Fruit fly (Drosophila melanogaster) whole organism, prepupa: ENCODE measurements around the gene PAPLA1.

Experiments used
- Blimp-1 ChIP-seq: fragments of 200-800 bp; sonication (Bioruptor generic); optimal IDR thresholded peaks from 3 replicates; lab custom pipeline; 2017; ENCODE audit warnings: missing biosample characterization, missing genetic modification characterization, mild to moderate bottlenecking, moderate library complexity, missing genetic modification reagents
- CG10631 ChIP-seq: fragments of 200-800 bp; sonication (Bioruptor generic); optimal IDR thresholded peaks from 2 replicates; lab custom pipeline; 2016; ENCODE audit warnings: missing biosample characterization, missing genetic modification characterization
- CG10669 ChIP-seq: fragments of 200-800 bp; sonication (Bioruptor generic); optimal IDR thresholded peaks from 3 replicates; lab custom pipeline; 2018; ENCODE audit warnings: missing biosample characterization, mild to moderate bottlenecking, missing genetic modification characterization, moderate library complexity
- CG11294 ChIP-seq: fragments of 200-800 bp; sonication (Bioruptor generic); IDR thresholded peaks from 2 replicates; pipeline ENCODE4 v1.3.6; 2022; ENCODE audit warnings: missing biosample characterization, missing genetic modification characterization
- CG11762 ChIP-seq: fragments of 200-800 bp; sonication (Bioruptor generic); optimal IDR thresholded peaks from 3 replicates; lab custom pipeline; 2016; ENCODE audit warnings: missing biosample characterization, missing genetic modification characterization; ENCODE audit not compliant: insufficient read depth
- CG1621 ChIP-seq: fragments of 200-800 bp; sonication (Bioruptor generic); optimal IDR thresholded peaks from 3 replicates; lab custom pipeline; 2018; ENCODE audit warnings: missing biosample characterization, mild to moderate bottlenecking, missing genetic modification characterization
- CG3032 ChIP-seq: fragments of 200-800 bp; optimal IDR thresholded peaks from 2 replicates; lab custom pipeline; 2019; ENCODE audit warnings: missing biosample characterization, mild to moderate bottlenecking, missing genetic modification characterization, moderate library complexity
- CG34406 ChIP-seq: fragments of 200-800 bp; sonication (Bioruptor generic); optimal IDR thresholded peaks from 3 replicates; lab custom pipeline; 2016; ENCODE audit warnings: missing biosample characterization, missing genetic modification characterization
- CG3919 ChIP-seq: fragments of 200-800 bp; sonication (Bioruptor generic); optimal IDR thresholded peaks from 3 replicates; lab custom pipeline; 2016; ENCODE audit warnings: missing biosample characterization, missing genetic modification characterization
- CG4318 ChIP-seq: fragments of 200-800 bp; sonication (Bioruptor generic); optimal IDR thresholded peaks from 3 replicates; lab custom pipeline; 2017; ENCODE audit warnings: missing biosample characterization, mild to moderate bottlenecking, missing genetic modification characterization
- CG6163 ChIP-seq: fragments of 200-800 bp; sonication (Bioruptor generic); IDR thresholded peaks from 3 replicates; pipeline ENCODE4 v1.3.6; 2022; ENCODE audit warnings: missing biosample characterization, missing genetic modification characterization
- CG6276 ChIP-seq: fragments of 200-800 bp; sonication (Bioruptor generic); optimal IDR thresholded peaks from 2 replicates; lab custom pipeline; 2017; ENCODE audit warnings: missing biosample characterization, mild to moderate bottlenecking, missing genetic modification characterization
- CG6808 ChIP-seq: fragments of 200-800 bp; sonication (Bioruptor generic); optimal IDR thresholded peaks from 3 replicates; lab custom pipeline; 2017; ENCODE audit warnings: missing biosample characterization, missing genetic modification characterization, mild to moderate bottlenecking, moderate library complexity, missing genetic modification reagents
- CG6854 ChIP-seq: fragments of 200-800 bp; sonication (Bioruptor generic); optimal IDR thresholded peaks from 2 replicates; lab custom pipeline; 2017; ENCODE audit warnings: missing biosample characterization, mild to moderate bottlenecking, missing genetic modification characterization
- CG7368 ChIP-seq: fragments of 200-800 bp; sonication (Bioruptor generic); optimal IDR thresholded peaks from 3 replicates; lab custom pipeline; 2016; ENCODE audit warnings: missing biosample characterization, missing genetic modification characterization
- CG8119 ChIP-seq: fragments of 200-800 bp; sonication (Bioruptor generic); IDR thresholded peaks from 3 replicates; pipeline ENCODE4 v1.3.6; 2022; ENCODE audit warnings: missing biosample characterization, missing genetic modification characterization
- CG8319 ChIP-seq: fragments of 200-800 bp; sonication (Bioruptor generic); optimal IDR thresholded peaks from 3 replicates; lab custom pipeline; 2016; ENCODE audit warnings: missing biosample characterization, missing genetic modification characterization
- CG8632 ChIP-seq: fragments of 200-800 bp; sonication (Bioruptor generic); optimal IDR thresholded peaks from 3 replicates; lab custom pipeline; 2016; ENCODE audit warnings: missing biosample characterization, missing genetic modification characterization
- Eip78C ChIP-seq: fragments of 200-800 bp; sonication (Bioruptor generic); peaks from one replicate; lab custom pipeline; 2016; ENCODE audit warnings: missing biosample characterization, missing genetic modification characterization
- Eip93F ChIP-seq: fragments of 200-800 bp; sonication (Bioruptor generic); optimal IDR thresholded peaks from 2 replicates; lab custom pipeline; 2016; ENCODE audit warnings: missing biosample characterization, mild to moderate bottlenecking, missing genetic modification characterization
- Ets21C ChIP-seq: fragments of 200-800 bp; sonication (Bioruptor generic); optimal IDR thresholded peaks from 3 replicates; lab custom pipeline; 2016; ENCODE audit warnings: missing biosample characterization, missing genetic modification characterization
- Ets96B ChIP-seq: fragments of 200-800 bp; optimal IDR thresholded peaks from 2 replicates; lab custom pipeline; 2019; ENCODE audit warnings: missing biosample characterization, mild to moderate bottlenecking, missing genetic modification characterization, moderate library complexity
- Gug ChIP-seq: fragments of 200-800 bp; sonication (Bioruptor generic); IDR thresholded peaks from 2 replicates; pipeline ENCODE4 v1.3.6; 2022; ENCODE audit warnings: missing biosample characterization, missing genetic modification characterization
- Hr38 ChIP-seq: sonication (Bioruptor generic); optimal IDR thresholded peaks from 2 replicates; lab custom pipeline; 2016; ENCODE audit warnings: missing biosample characterization, missing genetic modification characterization
- Hr4 ChIP-seq: fragments of 200-800 bp; sonication (Bioruptor generic); optimal IDR thresholded peaks from 3 replicates; lab custom pipeline; 2016; ENCODE audit warnings: missing biosample characterization, missing genetic modification characterization
- Lpt ChIP-seq: fragments of 200-800 bp; sonication (Bioruptor generic); optimal IDR thresholded peaks from 3 replicates; lab custom pipeline; 2016; ENCODE audit warnings: missing biosample characterization, missing genetic modification characterization
- OdsH ChIP-seq: fragments of 200-800 bp; sonication (Bioruptor generic); optimal IDR thresholded peaks from 3 replicates; lab custom pipeline; 2016; ENCODE audit warnings: missing biosample characterization, missing genetic modification characterization
- Smox ChIP-seq: fragments of 200-800 bp; sonication (Bioruptor generic); optimal IDR thresholded peaks from 3 replicates; lab custom pipeline; 2016; ENCODE audit warnings: missing biosample characterization, missing genetic modification characterization
- Sox102F ChIP-seq: fragments of 200-800 bp; sonication (Bioruptor generic); optimal IDR thresholded peaks from 2 replicates; lab custom pipeline; 2016; ENCODE audit warnings: missing biosample characterization, mild to moderate bottlenecking, missing genetic modification characterization
- achi ChIP-seq: fragments of 200-800 bp; sonication (Bioruptor generic); optimal IDR thresholded peaks from 3 replicates; lab custom pipeline; 2016; ENCODE audit warnings: missing biosample characterization, missing genetic modification characterization
- acj6 ChIP-seq: fragments of 200-800 bp; sonication (Bioruptor generic); optimal IDR thresholded peaks from 3 replicates; lab custom pipeline; 2016; ENCODE audit warnings: missing biosample characterization, missing genetic modification characterization
- dac ChIP-seq: fragments of 200-800 bp; sonication (Bioruptor generic); optimal IDR thresholded peaks from 2 replicates; lab custom pipeline; 2017; ENCODE audit warnings: missing biosample characterization, mild to moderate bottlenecking, missing genetic modification characterization
- dsx ChIP-seq: fragments of 200-800 bp; optimal IDR thresholded peaks from 3 replicates; lab custom pipeline; 2019; ENCODE audit warnings: missing biosample characterization, mild to moderate bottlenecking, missing genetic modification characterization, moderate library complexity; ENCODE audit not compliant: poor library complexity, severe bottlenecking
- eg ChIP-seq: fragments of 200-800 bp; sonication (Bioruptor generic); IDR thresholded peaks from 3 replicates; pipeline ENCODE4 v1.3.6; 2022; ENCODE audit warnings: missing biosample characterization, missing genetic modification characterization
- esn ChIP-seq: fragments of 200-800 bp; sonication (Bioruptor generic); optimal IDR thresholded peaks from 2 replicates; lab custom pipeline; 2016; ENCODE audit warnings: missing biosample characterization, mild to moderate bottlenecking, missing genetic modification characterization, moderate library complexity
- fd59A ChIP-seq: fragments of 200-800 bp; sonication (Bioruptor generic); optimal IDR thresholded peaks from 2 replicates; lab custom pipeline; 2017; ENCODE audit warnings: missing biosample characterization, mild to moderate bottlenecking, missing genetic modification characterization, missing genetic modification reagents
- fd85E ChIP-seq: fragments of 200-800 bp; sonication (Bioruptor generic); optimal IDR thresholded peaks from 3 replicates; lab custom pipeline; 2016; ENCODE audit warnings: missing biosample characterization, missing genetic modification characterization
- fkh ChIP-seq: fragments of 200-800 bp; sonication (Bioruptor generic); optimal IDR thresholded peaks from 3 replicates; lab custom pipeline; 2017; ENCODE audit warnings: missing biosample characterization, mild to moderate bottlenecking, missing genetic modification characterization, moderate library complexity
- lz ChIP-seq: fragments of 200-800 bp; sonication (Bioruptor generic); optimal IDR thresholded peaks from 3 replicates; lab custom pipeline; 2016; ENCODE audit warnings: missing biosample characterization, missing genetic modification characterization
- net ChIP-seq: fragments of 200-800 bp; sonication (Bioruptor generic); optimal IDR thresholded peaks from 3 replicates; lab custom pipeline; 2016; ENCODE audit warnings: missing biosample characterization, missing genetic modification characterization
- pdm3 ChIP-seq: fragments of 200-800 bp; sonication (Bioruptor generic); optimal IDR thresholded peaks from 3 replicates; lab custom pipeline; 2016; ENCODE audit warnings: missing biosample characterization, missing genetic modification characterization
- salr ChIP-seq, 2 experiments: fragments of 200-800 bp; sonication (Bioruptor generic); optimal IDR thresholded peaks; 3 replicates each; lab custom pipeline; 2016 to 2018; ENCODE audit warnings: missing biosample characterization in 2 of 2, missing genetic modification characterization in 2 of 2, mild to moderate bottlenecking in 1 of 2
- spab ChIP-seq: fragments of 200-800 bp; sonication (Bioruptor generic); optimal IDR thresholded peaks from 2 replicates; lab custom pipeline; 2017; ENCODE audit warnings: missing biosample characterization, mild to moderate bottlenecking, missing genetic modification characterization, missing genetic modification reagents
- ss ChIP-seq, 2 experiments: fragments of 200-800 bp; sonication (Bioruptor generic); optimal IDR thresholded peaks; 2 replicates in 1 of 2; 3 replicates in 1 of 2; lab custom pipeline; 2017 to 2018; ENCODE audit warnings: mild to moderate bottlenecking in 2 of 2, missing biosample characterization in 2 of 2, missing genetic modification characterization in 2 of 2, moderate library complexity in 1 of 2
- svp ChIP-seq: fragments of 200-800 bp; sonication (Bioruptor generic); peaks from one replicate; lab custom pipeline; 2016; ENCODE audit warnings: missing biosample characterization, missing genetic modification characterization
- topi ChIP-seq: fragments of 200-800 bp; sonication (Bioruptor generic); optimal IDR thresholded peaks from 3 replicates; lab custom pipeline; 2016; ENCODE audit warnings: missing biosample characterization, missing genetic modification characterization
- vri ChIP-seq: fragments of 200-800 bp; sonication (Bioruptor generic); optimal IDR thresholded peaks from 3 replicates; lab custom pipeline; 2016; ENCODE audit warnings: missing biosample characterization, mild to moderate bottlenecking, missing genetic modification characterization

Gene PAPLA1

dm6 chr2L:8103073-8103472, 56.4 kb downstream of the PAPLA1 start:
- TF ChIP-seq dsx (no peak), CG34406 (GFP tag; lab: Kevin White, UChicago) (no peak), CG4318 (GFP tag; lab: Kevin White, UChicago) (no peak), Smox (GFP tag; lab: Kevin White, UChicago) (no peak), achi (no peak), CG6854 (GFP tag; lab: Kevin White, UChicago) (no peak), Hr38 (GFP tag; lab: Kevin White, UChicago) (no peak), CG6163 (GFP tag; lab: Robert Waterston, UW) (no peak), OdsH (no peak), esn (GFP tag; lab: Kevin White, UChicago) (no peak), Sox102F (GFP tag; lab: Kevin White, UChicago) (no peak), CG11762 (GFP tag; lab: Kevin White, UChicago) (no peak), salr (GFP tag; optimal IDR thresholded peaks at IDR 0.05; lab: Kevin White, UChicago) (no peak), spab (GFP tag; lab: Kevin White, UChicago) (no peak), Eip78C (GFP tag; lab: Kevin White, UChicago) (no peak), CG6808 (GFP tag; lab: Kevin White, UChicago) (no peak)
- TF ChIP-seq, all 60 proteins: peak for 0

- TF ChIP-seq esn (GFP tag; lab: Kevin White, UChicago) (peak; percentile 45), eg (GFP tag; lab: Robert Waterston, UW) (no peak), Gug (no peak), CG11294 (GFP tag; lab: Robert Waterston, UW) (no peak), fkh (GFP tag; lab: Kevin White, UChicago) (peak; percentile 85), CG10669 (GFP tag; lab: Kevin White, UChicago) (no peak), CG6163 (GFP tag; lab: Robert Waterston, UW) (no peak), Eip78C (GFP tag; lab: Kevin White, UChicago) (peak; percentile 75), Eip93F (GFP tag; lab: Kevin White, UChicago) (peak; percentile 26), Ets21C (GFP tag; lab: Kevin White, UChicago) (no peak), vri (GFP tag; lab: Kevin White, UChicago) (peak; percentile 97), ss (GFP tag; optimal IDR thresholded peaks at IDR 0.05; lab: Kevin White, UChicago) (peak in 1 of 2 experiments; percentile 48), Smox (GFP tag; lab: Kevin White, UChicago) (peak; percentile 59), Hr4 (GFP tag; lab: Kevin White, UChicago) (peak; percentile 15), lz (peak; percentile 17), CG3919 (no peak), topi (GFP tag; lab: Kevin White, UChicago) (peak; percentile 33), CG8119 (GFP tag; lab: Robert Waterston, UW) (peak; percentile 56; the same call in 2 of the 3 replicates), net (GFP tag; lab: Kevin White, UChicago) (no peak), svp (GFP tag; lab: Kevin White, UChicago) (peak; percentile 81), OdsH (peak; percentile 50), CG7368 (GFP tag; lab: Kevin White, UChicago) (peak; percentile 8), Ets96B (tag; lab: Kevin White, UChicago) (peak; percentile 51), CG10631 (GFP tag; lab: Kevin White, UChicago) (peak; percentile 18), acj6 (GFP tag; lab: Kevin White, UChicago) (peak; percentile 26), Lpt (GFP tag; lab: Kevin White, UChicago) (no peak), fd85E (no peak), Hr38 (GFP tag; lab: Kevin White, UChicago) (no peak), CG8319 (GFP tag; lab: Kevin White, UChicago) (no peak), CG3032 (tag; lab: Kevin White, UChicago) (peak; percentile 32), dsx (no peak), fd59A (no peak), CG6276 (GFP tag; lab: Kevin White, UChicago) (peak; percentile 55), dac (GFP tag; lab: Kevin White, UChicago) (no peak), CG8632 (GFP tag; lab: Kevin White, UChicago) (peak; percentile 8), CG6808 (GFP tag; lab: Kevin White, UChicago) (peak; percentile 11), pdm3 (GFP tag; lab: Kevin White, UChicago) (peak; percentile 46), CG1621 (no peak), Blimp-1 (GFP tag; lab: Kevin White, UChicago) (no peak)
Observed at dm6 chr2L:8100489-8101352, 58.7 kb downstream of the PAPLA1 start.
